Worm (Caenorhabditis elegans) whole organism, L3 larva: ENCODE data around the gene Y57E12AL.1.

ENCODE experiments used
- ama-1 ChIP-seq: fragments of 150-350 bp; optimal IDR thresholded peaks from 2 replicates; lab custom pipeline; 2018
- ceh-16 ChIP-seq: sonication (generic microtip); optimal IDR thresholded peaks from 2 replicates; lab custom pipeline; 2017; ENCODE audit warnings: missing biosample characterization, missing genetic modification characterization
- daf-12 ChIP-seq: fragments of 150-350 bp; optimal IDR thresholded peaks from 2 replicates; lab custom pipeline; 2014; ENCODE audit warnings: missing biosample characterization, missing genetic modification reagents, missing genetic modification characterization
- hmg-11 ChIP-seq: sonication (generic microtip); optimal IDR thresholded peaks from 2 replicates; lab custom pipeline; 2016; ENCODE audit warnings: missing genetic modification characterization, missing compliant biosample characterization
- mdl-1 ChIP-seq: fragments of 150-350 bp; optimal IDR thresholded peaks from 2 replicates; lab custom pipeline; 2014; ENCODE audit warnings: missing biosample characterization, missing genetic modification characterization
- pqm-1 ChIP-seq: fragments of 150-350 bp; optimal IDR thresholded peaks from 2 replicates; lab custom pipeline; 2017; ENCODE audit warnings: missing biosample characterization, missing genetic modification characterization, inconsistent platforms
- tbx-2 ChIP-seq: sonication (generic microtip); optimal IDR thresholded peaks from 2 replicates; lab custom pipeline; 2016; ENCODE audit warnings: mild to moderate bottlenecking, missing genetic modification characterization, missing compliant biosample characterization
- unc-39 ChIP-seq: sonication (generic microtip); optimal IDR thresholded peaks from 4 replicates; lab custom pipeline; 2017; ENCODE audit warnings: missing biosample characterization, missing genetic modification characterization

DNA sequence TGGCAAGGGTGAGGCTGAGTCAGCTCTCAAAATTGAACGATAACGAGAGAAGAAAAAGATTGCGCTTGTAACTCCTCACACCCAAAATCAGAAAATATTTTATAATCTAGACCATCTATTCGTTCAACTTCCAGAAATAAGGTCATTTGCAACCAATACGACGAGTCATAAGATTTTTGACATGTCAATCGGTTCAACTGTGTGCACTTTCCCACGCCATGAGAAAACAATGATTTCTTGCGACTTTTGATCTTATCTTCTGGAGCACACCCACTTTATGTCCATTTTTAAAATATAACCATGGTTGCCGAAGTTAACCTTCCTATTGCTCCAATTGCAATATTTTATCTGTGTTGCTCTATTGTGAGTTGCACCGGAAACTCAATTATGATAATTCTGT lies 43.3 kb upstream of the Y57E12AL.1 start, which contains the start of gene srsx-32:
- TF ChIP-seq daf-12 (tag; lab: Kevin White, UChicago) (no peak), mdl-1 (tag; lab: Kevin White, UChicago) (no peak), pqm-1 (no peak), ceh-16 (tag; lab: Kevin White, UChicago) (no peak), ama-1 (lab: Kevin White, UChicago) (no peak), hmg-11 (tag; lab: Kevin White, UChicago) (no peak), tbx-2 (tag; lab: Kevin White, UChicago) (no peak), unc-39 (tag; lab: Kevin White, UChicago) (no peak)
